Worm (Caenorhabditis elegans) whole organism, L3 larva: ENCODE results near the gene H41C03.3.

ENCODE experiments used
- egl-27 ChIP-seq: sonication (generic microtip); optimal IDR thresholded peaks from 4 replicates; lab custom pipeline; 2017; ENCODE audit warnings: missing biosample characterization, missing genetic modification reagents, missing genetic modification characterization
- fkh-2 ChIP-seq: fragments of 150-350 bp; optimal IDR thresholded peaks from 2 replicates; lab custom pipeline; 2014; ENCODE audit warnings: missing biosample characterization, missing genetic modification reagents, missing genetic modification characterization
- mdl-1 ChIP-seq: fragments of 150-350 bp; optimal IDR thresholded peaks from 2 replicates; lab custom pipeline; 2014; ENCODE audit warnings: missing biosample characterization, missing genetic modification characterization
- mml-1 ChIP-seq: fragments of 150-350 bp; sonication (generic microtip); optimal IDR thresholded peaks from 3 replicates; lab custom pipeline; 2014; ENCODE audit warnings: missing biosample characterization, missing genetic modification characterization
- nhr-11 ChIP-seq: fragments of 150-350 bp; optimal IDR thresholded peaks from 2 replicates; lab custom pipeline; 2014; ENCODE audit warnings: missing biosample characterization, missing genetic modification characterization
- nhr-237 ChIP-seq: fragments of 150-350 bp; optimal IDR thresholded peaks from 2 replicates; lab custom pipeline; 2014; ENCODE audit warnings: missing biosample characterization, missing genetic modification characterization
- nhr-28 ChIP-seq: fragments of 150-350 bp; optimal IDR thresholded peaks from 2 replicates; lab custom pipeline; 2014; ENCODE audit warnings: missing biosample characterization, missing genetic modification characterization
- nhr-77 ChIP-seq: fragments of 150-350 bp; optimal IDR thresholded peaks from 2 replicates; lab custom pipeline; 2014; ENCODE audit warnings: missing biosample characterization, missing genetic modification characterization
- pqm-1 ChIP-seq: fragments of 150-350 bp; optimal IDR thresholded peaks from 2 replicates; lab custom pipeline; 2017; ENCODE audit warnings: missing biosample characterization, missing genetic modification characterization, inconsistent platforms
- unc-39 ChIP-seq: sonication (generic microtip); optimal IDR thresholded peaks from 4 replicates; lab custom pipeline; 2017; ENCODE audit warnings: missing biosample characterization, missing genetic modification characterization
- ztf-11 ChIP-seq: fragments of 150-350 bp; optimal IDR thresholded peaks from 2 replicates; lab custom pipeline; 2014; ENCODE audit warnings: missing biosample characterization, missing genetic modification characterization
- ztf-4 ChIP-seq: fragments of 150-350 bp; optimal IDR thresholded peaks from 2 replicates; lab custom pipeline; 2014; ENCODE audit warnings: missing biosample characterization, missing genetic modification characterization

DNA sequence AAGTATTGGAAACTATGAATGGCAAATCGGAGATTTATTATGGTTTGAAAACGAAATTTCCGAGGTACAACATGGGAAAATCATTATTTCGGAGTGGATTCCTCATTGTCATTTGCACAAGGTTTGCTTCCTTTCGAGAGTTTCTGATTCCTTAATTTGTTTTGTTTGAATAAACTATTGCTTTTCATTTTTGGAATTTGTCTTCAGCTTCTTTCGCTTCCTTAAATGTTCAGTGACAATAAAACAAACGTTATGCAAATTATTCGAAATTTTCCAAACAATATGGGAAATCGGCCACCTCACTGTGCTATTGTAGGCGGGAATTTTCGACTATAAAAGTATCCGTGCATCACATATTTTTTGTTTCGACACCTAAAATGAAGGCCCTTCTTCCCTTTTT is 3.7 kb upstream of the H41C03.3 start, which contains the start of gene nep-25:
- TF ChIP-seq pqm-1 (no peak), ztf-11 (tag; lab: Kevin White, UChicago) (no peak), nhr-28 (tag; lab: Kevin White, UChicago) (no peak), egl-27 (tag; lab: Kevin White, UChicago) (no peak), nhr-237 (tag; lab: Kevin White, UChicago) (no peak), nhr-77 (tag; lab: Kevin White, UChicago) (no peak), mdl-1 (tag; lab: Kevin White, UChicago) (no peak), fkh-2 (tag; lab: Kevin White, UChicago) (no peak), mml-1 (tag; lab: Kevin White, UChicago) (no peak), unc-39 (tag; lab: Kevin White, UChicago) (no peak), nhr-11 (tag; lab: Kevin White, UChicago) (no peak), ztf-4 (tag; lab: Kevin White, UChicago) (no peak)
